Fruit fly (Drosophila melanogaster): ENCODE results near the gene CG13856.

DNA sequence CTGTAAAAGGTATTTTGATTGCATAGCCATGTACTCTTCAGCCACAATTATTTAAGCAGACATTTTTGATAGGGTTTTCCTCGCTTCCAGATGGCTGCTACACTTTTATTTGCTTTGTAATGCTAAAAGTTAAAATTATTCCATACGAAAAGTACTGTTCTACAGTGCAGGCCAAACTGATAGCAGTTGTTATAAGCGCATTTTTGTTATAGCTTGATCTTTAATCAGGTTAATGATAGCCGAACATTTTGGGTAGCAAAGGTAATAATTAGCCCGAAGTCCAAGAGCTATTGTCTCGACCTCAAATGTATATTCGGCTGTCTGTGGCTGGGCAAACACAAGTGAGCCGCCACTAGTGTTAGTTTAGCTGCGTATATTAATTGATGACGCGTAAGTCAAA is 44.5 kb upstream of the CG13856 start:
- no peak for TF ChIP-seq fru (GFP tag; optimal IDR thresholded peaks at IDR 0.05)
- TF ChIP-seq usp (GFP tag; optimal IDR thresholded peaks at IDR 0.05) = no peak
- no peak for TF ChIP-seq GATAd (GFP tag; optimal IDR thresholded peaks at IDR 0.05)
- TF ChIP-seq Myc (optimal IDR thresholded peaks at IDR 0.05) = no peak

Measured in whole organism, wandering third instar larva.